Fruit fly (Drosophila melanogaster): Measurements from ENCODE around the gene Arts.

dm6 chr3L:16651127-16651526, 48.5 kb downstream of the Arts start:
- TF ChIP-seq fd96Ca (GFP tag; IDR thresholded peaks at IDR 0.05) (no peak), gl (tag; optimal IDR thresholded peaks at IDR 0.05) (no peak), EcR (GFP tag; optimal IDR thresholded peaks at IDR 0.05) (peak; percentile 80), CG8159 (tag; optimal IDR thresholded peaks at IDR 0.05) (no peak), Pif1A (GFP tag; optimal IDR thresholded peaks at IDR 0.05) (no peak), CG32121 (GFP tag; IDR thresholded peaks at IDR 0.05) (no peak), CG8301 (tag; optimal IDR thresholded peaks at IDR 0.05) (no peak), CG9948 (tag; optimal IDR thresholded peaks at IDR 0.05) (no peak), CG12605 (GFP tag; IDR thresholded peaks at IDR 0.05) (no peak), CG17806 (tag; optimal IDR thresholded peaks at IDR 0.05) (no peak), CG4496 (GFP tag; IDR thresholded peaks at IDR 0.05) (no peak)

All from whole organism, pupa.